Worm (Caenorhabditis elegans) whole organism, L2 larva: Measurements from ENCODE around the gene Y41G9A.17.
A peak's percentile ranks its signal among the peaks of the same experiment; 100 is the strongest.

Source experiments
- C34F6.9 ChIP-seq: fragments of 150-350 bp; optimal IDR thresholded peaks from 2 replicates; lab custom pipeline; 2014; ENCODE audit warnings: missing biosample characterization, missing genetic modification characterization
- F13H6.1 ChIP-seq: sonication (generic microtip); optimal IDR thresholded peaks from 2 replicates; lab custom pipeline; 2016; ENCODE audit warnings: missing genetic modification characterization, missing compliant biosample characterization
- R02D3.7 ChIP-seq: fragments of 150-350 bp; optimal IDR thresholded peaks from 2 replicates; lab custom pipeline; 2014; ENCODE audit warnings: missing biosample characterization, missing genetic modification characterization
- Y55F3AM.14 ChIP-seq: fragments of 200-800 bp; sonication (Bioruptor generic); optimal IDR thresholded peaks from 2 replicates; lab custom pipeline; 2018; ENCODE audit warnings: mild to moderate bottlenecking, missing genetic modification characterization, missing compliant biosample characterization
- ZK546.5 ChIP-seq: sonication (generic microtip); optimal IDR thresholded peaks from 2 replicates; lab custom pipeline; 2017; ENCODE audit warnings: missing biosample characterization, missing genetic modification characterization
- alr-1 ChIP-seq: fragments of 150-350 bp; optimal IDR thresholded peaks from 2 replicates; lab custom pipeline; 2014; ENCODE audit warnings: missing biosample characterization, missing genetic modification characterization
- aly-2 ChIP-seq: fragments of 150-350 bp; optimal IDR thresholded peaks from 2 replicates; lab custom pipeline; 2014; ENCODE audit warnings: missing biosample characterization, missing genetic modification characterization
- ama-1 ChIP-seq: fragments of 150-350 bp; optimal IDR thresholded peaks from 2 replicates; lab custom pipeline; 2018; ENCODE audit warnings: inconsistent platforms
- blmp-1 ChIP-seq: sonication (generic microtip); optimal IDR thresholded peaks from 2 replicates; lab custom pipeline; 2017; ENCODE audit warnings: missing genetic modification characterization, mild to moderate bottlenecking, missing compliant biosample characterization, antibody characterized with exemption, moderate library complexity; ENCODE audit not compliant: insufficient read depth
- ceh-16 ChIP-seq: fragments of 150-350 bp; optimal IDR thresholded peaks from 2 replicates; lab custom pipeline; 2014; ENCODE audit warnings: missing biosample characterization, missing genetic modification characterization
- ceh-82 ChIP-seq: fragments of 150-350 bp; optimal IDR thresholded peaks from 2 replicates; lab custom pipeline; 2014; ENCODE audit warnings: missing biosample characterization, missing genetic modification characterization
- crh-2 ChIP-seq: sonication (generic microtip); optimal IDR thresholded peaks from 2 replicates; lab custom pipeline; 2017; ENCODE audit warnings: missing biosample characterization, missing genetic modification characterization
- dmd-4 ChIP-seq: sonication (generic microtip); optimal IDR thresholded peaks from 2 replicates; lab custom pipeline; 2017; ENCODE audit warnings: missing biosample characterization, missing genetic modification characterization
- egl-27 ChIP-seq: sonication (generic microtip); optimal IDR thresholded peaks from 3 replicates; lab custom pipeline; 2017; ENCODE audit warnings: missing biosample characterization, missing genetic modification reagents, missing genetic modification characterization
- elt-3 ChIP-seq: sonication (generic microtip); optimal IDR thresholded peaks from 2 replicates; lab custom pipeline; 2017; ENCODE audit warnings: missing biosample characterization, missing genetic modification characterization
- fos-1 ChIP-seq: fragments of 150-350 bp; optimal IDR thresholded peaks from 2 replicates; lab custom pipeline; 2014; ENCODE audit warnings: missing biosample characterization, missing genetic modification characterization
- gmeb-1 ChIP-seq: fragments of 150-350 bp; optimal IDR thresholded peaks from 2 replicates; lab custom pipeline; 2014; ENCODE audit warnings: missing biosample characterization, missing genetic modification characterization
- lin-11 ChIP-seq: fragments of 150-350 bp; sonication (generic microtip); optimal IDR thresholded peaks from 2 replicates; lab custom pipeline; 2014; ENCODE audit warnings: missing biosample characterization, missing genetic modification characterization, inconsistent platforms, mixed read lengths
- lin-13 ChIP-seq: fragments of 150-350 bp; optimal IDR thresholded peaks from 2 replicates; lab custom pipeline; 2014; ENCODE audit warnings: missing biosample characterization, missing genetic modification reagents, missing genetic modification characterization
- lin-39 ChIP-seq: fragments of 150-350 bp; optimal IDR thresholded peaks from 2 replicates; lab custom pipeline; 2014; ENCODE audit warnings: missing biosample characterization, missing genetic modification reagents, missing genetic modification characterization
- lsy-2 ChIP-seq, 2 experiments: fragments of 150-350 bp in 1 of 2; sonication (generic microtip) in 1 of 2; optimal IDR thresholded peaks; 2 replicates each; lab custom pipeline; 2014 to 2017; ENCODE audit warnings: missing biosample characterization in 2 of 2, missing genetic modification characterization in 2 of 2
- mab-5 ChIP-seq: fragments of 150-350 bp; optimal IDR thresholded peaks from 2 replicates; lab custom pipeline; 2014; ENCODE audit warnings: missing biosample characterization, missing genetic modification characterization
- mbf-1 ChIP-seq: sonication (generic microtip); optimal IDR thresholded peaks from 2 replicates; lab custom pipeline; 2017; ENCODE audit warnings: missing biosample characterization, missing genetic modification characterization
- mdl-1 ChIP-seq, 2 experiments: fragments of 150-350 bp in 1 of 2; sonication (generic microtip) in 1 of 2; optimal IDR thresholded peaks; 2 replicates each; lab custom pipeline; 2017; ENCODE audit warnings: missing biosample characterization in 2 of 2, missing genetic modification characterization in 2 of 2
- nhr-10 ChIP-seq: sonication (generic microtip); optimal IDR thresholded peaks from 2 replicates; lab custom pipeline; 2017; ENCODE audit warnings: missing biosample characterization, missing genetic modification characterization
- nhr-11 ChIP-seq: fragments of 150-350 bp; optimal IDR thresholded peaks from 2 replicates; lab custom pipeline; 2014; ENCODE audit warnings: missing biosample characterization, missing genetic modification characterization
- nhr-129 ChIP-seq: fragments of 150-350 bp; optimal IDR thresholded peaks from 2 replicates; lab custom pipeline; 2014; ENCODE audit warnings: missing biosample characterization, missing genetic modification characterization
- nhr-21 ChIP-seq: fragments of 150-350 bp; optimal IDR thresholded peaks from 2 replicates; lab custom pipeline; 2014; ENCODE audit warnings: missing biosample characterization, missing genetic modification characterization
- nhr-23 ChIP-seq: fragments of 150-350 bp; optimal IDR thresholded peaks from 2 replicates; lab custom pipeline; 2014; ENCODE audit warnings: missing biosample characterization, missing genetic modification reagents, missing genetic modification characterization
- nhr-237 ChIP-seq: fragments of 150-350 bp; optimal IDR thresholded peaks from 2 replicates; lab custom pipeline; 2014; ENCODE audit warnings: missing biosample characterization, missing genetic modification characterization
- nhr-25 ChIP-seq: fragments of 150-350 bp; sonication (generic microtip); optimal IDR thresholded peaks from 3 replicates; lab custom pipeline; 2014; ENCODE audit warnings: missing biosample characterization, missing genetic modification characterization
- nhr-6 ChIP-seq: fragments of 150-350 bp; optimal IDR thresholded peaks from 2 replicates; lab custom pipeline; 2014; ENCODE audit warnings: missing biosample characterization, missing genetic modification characterization
- nhr-77 ChIP-seq: fragments of 150-350 bp; optimal IDR thresholded peaks from 2 replicates; lab custom pipeline; 2014; ENCODE audit warnings: missing biosample characterization, missing genetic modification characterization
- peb-1 ChIP-seq: fragments of 150-350 bp; optimal IDR thresholded peaks from 2 replicates; lab custom pipeline; 2014; ENCODE audit warnings: missing biosample characterization, missing genetic modification characterization
- sem-4 ChIP-seq: fragments of 150-350 bp; optimal IDR thresholded peaks from 2 replicates; lab custom pipeline; 2014; ENCODE audit warnings: missing biosample characterization, missing genetic modification reagents, missing genetic modification characterization
- skn-1 ChIP-seq: sonication (generic microtip); optimal IDR thresholded peaks from 2 replicates; lab custom pipeline; 2017; ENCODE audit warnings: missing biosample characterization, missing genetic modification characterization
- sma-3 ChIP-seq: sonication (generic microtip); optimal IDR thresholded peaks from 2 replicates; lab custom pipeline; 2016; ENCODE audit warnings: missing genetic modification reagents, missing genetic modification characterization, missing compliant biosample characterization
- sma-9 ChIP-seq, 2 experiments: fragments of 150-350 bp in 1 of 2; sonication (generic microtip) in 1 of 2; optimal IDR thresholded peaks; 2 replicates each; lab custom pipeline; 2014 to 2016; ENCODE audit warnings: missing genetic modification characterization in 2 of 2, mild to moderate bottlenecking in 1 of 2, missing biosample characterization in 1 of 2, missing compliant biosample characterization in 1 of 2, missing genetic modification reagents in 1 of 2, moderate library complexity in 1 of 2
- snpc-4 ChIP-seq: fragments of 150-350 bp; optimal IDR thresholded peaks from 2 replicates; lab custom pipeline; 2014; ENCODE audit warnings: missing biosample characterization, missing genetic modification characterization
- unc-39 ChIP-seq: fragments of 150-350 bp; optimal IDR thresholded peaks from 2 replicates; lab custom pipeline; 2014; ENCODE audit warnings: missing biosample characterization, missing genetic modification characterization
- unc-55 ChIP-seq: fragments of 150-350 bp; sonication (generic microtip); optimal IDR thresholded peaks from 3 replicates; lab custom pipeline; 2014; ENCODE audit warnings: missing biosample characterization, missing genetic modification reagents, missing genetic modification characterization
- unc-62 ChIP-seq: fragments of 150-350 bp; optimal IDR thresholded peaks from 2 replicates; lab custom pipeline; 2014; ENCODE audit warnings: missing biosample characterization, missing genetic modification reagents, missing genetic modification characterization
- zag-1 ChIP-seq: fragments of 150-350 bp; optimal IDR thresholded peaks from 2 replicates; lab custom pipeline; 2014; ENCODE audit warnings: missing biosample characterization, missing genetic modification characterization
- ztf-1 ChIP-seq: fragments of 200-800 bp; sonication (Bioruptor generic); conservative IDR thresholded peaks from 2 replicates; pipeline ENCODE4 v1.3.6; 2022; ENCODE audit warnings: missing genetic modification characterization, missing compliant biosample characterization
- ztf-11 ChIP-seq: sonication (generic microtip); optimal IDR thresholded peaks from 2 replicates; lab custom pipeline; 2017; ENCODE audit warnings: missing biosample characterization, missing genetic modification characterization
- ztf-4 ChIP-seq: fragments of 150-350 bp; optimal IDR thresholded peaks from 2 replicates; lab custom pipeline; 2014; ENCODE audit warnings: missing biosample characterization, missing genetic modification characterization

Y41G9A.17 gene

DNA sequence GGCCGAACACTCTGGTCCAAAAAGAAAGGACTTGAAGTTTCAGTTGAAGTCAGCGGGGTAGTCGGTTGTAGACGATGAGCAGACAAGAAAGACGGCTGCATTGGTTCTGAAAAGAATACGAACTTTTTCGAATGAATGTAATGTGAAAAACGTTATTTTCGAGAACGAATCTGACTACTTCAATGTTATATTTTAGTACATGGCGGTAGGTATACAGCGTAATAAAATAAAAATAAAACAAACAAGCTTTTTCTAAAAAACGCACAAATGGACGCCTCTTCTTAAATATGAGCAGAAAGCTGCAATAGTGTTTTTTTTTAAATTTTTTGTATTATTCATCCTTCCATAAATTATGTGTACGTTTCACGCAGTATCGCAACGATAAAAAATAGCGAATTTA lies at the start of gene Y41G9A.17:
TSS of gene Y41G9A.17 (minus strand) at position 101 of the 400 bp plus-strand sequence.
- TF ChIP-seq lin-13 (GFP tag; lab: Kevin White, UChicago) (no peak), nhr-23 (tag; lab: Kevin White, UChicago) (no peak), ZK546.5 (tag; lab: Kevin White, UChicago) (no peak), nhr-6 (tag; lab: Kevin White, UChicago) (no peak), ama-1 (lab: Kevin White, UChicago) (no peak), F13H6.1 (tag; lab: Kevin White, UChicago) (no peak), gmeb-1 (no peak), crh-2 (no peak), aly-2 (tag; lab: Kevin White, UChicago) (no peak), unc-62 (no peak), unc-55 (GFP tag; lab: Kevin White, UChicago) (no peak), fos-1 (no peak), egl-27 (tag; lab: Kevin White, UChicago) (no peak), sma-3 (no peak), elt-3 (no peak), nhr-10 (no peak), R02D3.7 (tag; lab: Kevin White, UChicago) (no peak)
- TF ChIP-seq, all 48 proteins: peak for 0

DNA sequence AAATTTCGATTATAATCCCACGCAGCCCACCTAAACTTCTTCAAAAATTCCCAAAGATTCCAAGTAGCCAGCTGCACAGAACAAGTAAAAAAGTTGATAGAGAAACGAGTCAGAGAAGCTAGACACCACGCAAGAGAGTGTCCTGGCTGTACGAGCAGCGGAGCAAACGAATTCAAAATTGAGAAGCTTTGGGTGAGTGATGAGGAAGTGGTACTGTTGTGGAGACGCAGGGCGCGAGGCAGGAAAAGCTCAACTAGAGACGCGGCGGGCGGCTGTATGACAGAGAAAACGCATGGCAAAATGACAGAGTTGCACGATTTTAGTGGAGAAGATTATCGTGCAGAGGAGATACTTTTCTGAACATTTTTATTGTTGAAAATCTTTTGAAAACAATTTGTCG lies 49.7 kb upstream of the Y41G9A.17 start:
- TF ChIP-seq nhr-6 (tag; lab: Kevin White, UChicago) = no peak
- TF ChIP-seq elt-3 = no peak
- TF ChIP-seq nhr-25 (tag; lab: Kevin White, UChicago) = no peak
- TF ChIP-seq peb-1 (tag; lab: Kevin White, UChicago) = no peak
- TF ChIP-seq zag-1 (tag; lab: Kevin White, UChicago) = peak; percentile 28
- peak; percentile 70 for TF ChIP-seq fos-1
- no peak for TF ChIP-seq nhr-237 (tag; lab: Kevin White, UChicago)
- TF ChIP-seq egl-27 (tag; lab: Kevin White, UChicago) = peak; percentile 56
- peak; percentile 78 for TF ChIP-seq unc-55 (GFP tag; lab: Kevin White, UChicago)
- peak in 1 of 2 experiments; percentile 60 for TF ChIP-seq lsy-2 (tag; optimal IDR thresholded peaks at IDR 0.05; lab: Kevin White, UChicago)
- TF ChIP-seq nhr-11 = no peak
- peak; percentile 30 for TF ChIP-seq sem-4 (tag; lab: Kevin White, UChicago)
- no peak for TF ChIP-seq gmeb-1
- no peak for TF ChIP-seq alr-1 (tag; lab: Kevin White, UChicago)
- TF ChIP-seq ceh-82 (tag; lab: Kevin White, UChicago) = no peak
- no peak for TF ChIP-seq R02D3.7 (tag; lab: Kevin White, UChicago)
- no peak for TF ChIP-seq sma-3
- TF ChIP-seq snpc-4 (tag; lab: Kevin White, UChicago) = no peak
- TF ChIP-seq mbf-1 (tag; lab: Kevin White, UChicago) = no peak
- peak; percentile 76 for TF ChIP-seq F13H6.1 (tag; lab: Kevin White, UChicago)
- TF ChIP-seq nhr-77 (tag; lab: Kevin White, UChicago) = no peak
- TF ChIP-seq dmd-4 (tag; lab: Kevin White, UChicago) = no peak
- TF ChIP-seq lin-11 (tag; lab: Kevin White, UChicago) = peak; percentile 47
- TF ChIP-seq lin-39 (tag; lab: Kevin White, UChicago) = no peak
- TF ChIP-seq crh-2 = peak; percentile 49
- TF ChIP-seq mdl-1 (tag; optimal IDR thresholded peaks at IDR 0.05; lab: Kevin White, UChicago) = peak; percentile 37 to 46
- TF ChIP-seq blmp-1 = no peak
- TF ChIP-seq unc-39 (tag; lab: Kevin White, UChicago) = no peak
- peak; percentile 78 for TF ChIP-seq nhr-129 (tag; lab: Kevin White, UChicago)
- no peak for TF ChIP-seq ceh-16 (tag; lab: Kevin White, UChicago)
- TF ChIP-seq aly-2 (tag; lab: Kevin White, UChicago) = no peak
- TF ChIP-seq ztf-11 (tag; lab: Kevin White, UChicago) = no peak
- TF ChIP-seq skn-1 (tag; lab: Kevin White, UChicago) = no peak
- TF ChIP-seq sma-9 (GFP tag; optimal IDR thresholded peaks at IDR 0.05; lab: Kevin White, UChicago) = peak; percentile 61
- TF ChIP-seq sma-9 (tag; optimal IDR thresholded peaks at IDR 0.05; lab: Kevin White, UChicago) = no peak
- TF ChIP-seq Y55F3AM.14 (GFP tag; lab: Kevin White, UChicago) = no peak
- TF ChIP-seq unc-62 = no peak
- TF ChIP-seq lin-13 (GFP tag; lab: Kevin White, UChicago) = no peak
- TF ChIP-seq C34F6.9 = peak; percentile 58
- no peak for TF ChIP-seq ZK546.5 (tag; lab: Kevin White, UChicago)
- peak; percentile 41 for TF ChIP-seq mab-5 (tag; lab: Kevin White, UChicago)
- no peak for TF ChIP-seq ztf-1 (GFP tag; lab: Robert Waterston, UW)
- TF ChIP-seq ztf-4 (tag; lab: Kevin White, UChicago) = no peak
- no peak for TF ChIP-seq nhr-21 (tag; lab: Kevin White, UChicago)
